Worm (Caenorhabditis elegans): ENCODE results near the gene ndg-4.

The ndg-4 gene

DNA sequence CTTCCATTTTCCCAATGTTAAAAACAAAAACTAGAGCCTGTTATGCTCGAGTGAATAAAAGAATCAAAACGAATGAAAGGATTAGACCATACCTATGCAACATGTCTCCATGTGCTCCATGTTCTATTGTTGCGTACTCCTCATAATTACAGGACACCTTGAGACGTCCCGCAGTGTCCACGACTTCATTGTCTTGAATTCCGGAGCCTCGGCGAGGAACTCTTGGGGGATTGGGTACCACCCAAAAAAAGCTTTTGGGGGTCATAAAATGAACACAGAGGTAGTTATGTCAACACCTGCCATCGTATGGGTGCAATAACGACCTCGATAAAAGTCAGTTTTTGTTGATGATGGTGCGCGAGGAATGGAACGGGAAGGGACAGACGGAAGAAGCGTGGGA, 12.3 kb downstream of the ndg-4 start:
- TF ChIP-seq ets-4 (tag; optimal IDR thresholded peaks at IDR 0.05) (no peak), ref-2 (tag; optimal IDR thresholded peaks at IDR 0.05) (peak; percentile 50)

- no peak for TF ChIP-seq pag-3 (tag; optimal IDR thresholded peaks at IDR 0.05; ENCODE audit: borderline replicate concordance)
- TF ChIP-seq hlh-6 (tag; optimal IDR thresholded peaks at IDR 0.05), result no peak
- no peak for TF ChIP-seq syd-9 (tag; optimal IDR thresholded peaks at IDR 0.05)
- no peak for TF ChIP-seq odd-2 (tag; optimal IDR thresholded peaks at IDR 0.05)
- TF ChIP-seq elt-4 (tag; optimal IDR thresholded peaks at IDR 0.05), result no peak
- no peak for TF ChIP-seq nfya-1 (tag; optimal IDR thresholded peaks at IDR 0.05)
- no peak for TF ChIP-seq ceh-30 (tag; optimal IDR thresholded peaks at IDR 0.05)
Observed at ce11 chrIII:4453768-4454167, 13.4 kb downstream of the ndg-4 start.

DNA sequence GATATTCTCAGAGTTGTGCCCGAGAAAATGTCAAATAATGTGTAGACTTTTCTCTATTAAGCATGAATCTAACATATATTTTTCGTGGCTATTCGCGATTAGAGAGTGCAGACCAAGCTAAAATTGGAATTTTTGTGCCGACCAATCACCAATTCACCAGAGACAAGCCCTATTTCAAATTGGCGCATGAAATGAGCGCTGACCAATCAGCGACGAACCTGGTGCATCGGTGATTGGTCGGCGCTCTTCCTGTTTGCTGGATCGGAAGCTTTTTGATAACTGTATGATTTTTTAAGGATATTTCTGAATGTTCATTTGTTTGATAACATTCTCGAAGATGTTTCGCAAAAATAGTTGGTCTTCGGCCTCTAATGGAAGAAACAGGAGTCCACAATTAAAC, 13.9 kb downstream of the ndg-4 start:
- TF ChIP-seq unc-3 (GFP tag; conservative IDR thresholded peaks at IDR 0.05) (no peak), unc-3 (tag; optimal IDR thresholded peaks at IDR 0.05) (no peak), nfya-1 (tag; optimal IDR thresholded peaks at IDR 0.05) (peak; percentile 91)

ce11 chrIII:4452749-4453148, 14.4 kb downstream of the ndg-4 start:
- no peak for TF ChIP-seq pha-2 (tag; optimal IDR thresholded peaks at IDR 0.05)
- TF ChIP-seq ceh-31 (tag; optimal IDR thresholded peaks at IDR 0.05), result peak; percentile 66

DNA sequence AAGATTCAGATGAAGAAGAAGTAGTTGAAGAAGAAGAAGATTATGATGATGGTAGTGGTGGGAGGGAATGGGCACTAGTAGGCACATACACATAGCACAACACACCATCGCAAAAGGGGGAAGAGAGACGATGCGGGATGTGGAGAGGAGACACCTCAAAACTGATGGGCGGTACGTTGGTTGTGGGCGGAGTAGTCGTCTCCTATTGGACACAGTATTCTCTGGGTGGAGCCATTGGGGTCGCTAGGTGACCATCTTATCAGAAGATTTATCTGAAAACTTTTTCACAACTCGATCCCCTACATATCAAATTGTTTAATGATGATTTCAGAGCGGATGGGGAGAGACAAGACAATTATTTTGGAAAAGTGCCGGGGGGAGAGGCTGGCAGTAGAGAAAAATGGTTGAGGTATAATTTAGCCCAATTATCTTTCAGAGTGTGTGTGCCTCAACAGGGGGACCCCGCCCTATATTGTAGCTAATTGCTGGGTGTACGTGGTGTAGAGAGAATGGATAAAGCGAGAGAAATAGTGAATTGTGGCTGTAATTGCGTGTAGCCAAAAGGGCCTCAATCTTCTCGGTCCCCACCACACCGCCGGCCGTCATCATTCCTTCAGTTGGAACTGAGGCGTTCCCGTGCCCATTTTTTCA, 16.3 kb downstream of the ndg-4 start:
- TF ChIP-seq ttx-3 (tag; optimal IDR thresholded peaks at IDR 0.05) (no peak), che-1 (tag; optimal IDR thresholded peaks at IDR 0.05) (no peak), rnt-1 (tag; optimal IDR thresholded peaks at IDR 0.05) (no peak), fkh-10 (GFP tag; optimal IDR thresholded peaks at IDR 0.05) (no peak), npax-4 (tag; optimal IDR thresholded peaks at IDR 0.05) (no peak), C38D4.7 (GFP tag; optimal IDR thresholded peaks at IDR 0.05) (no peak), sdc-2 (tag; optimal IDR thresholded peaks at IDR 0.05) (no peak), ceh-48 (tag; optimal IDR thresholded peaks at IDR 0.05) (no peak), ztf-16 (tag; optimal IDR thresholded peaks at IDR 0.05) (no peak), ceh-14 (tag; optimal IDR thresholded peaks at IDR 0.05) (no peak), ceh-31 (tag; optimal IDR thresholded peaks at IDR 0.05) (peak; percentile 79), unc-86 (tag; optimal IDR thresholded peaks at IDR 0.05) (no peak), tbx-2 (tag; optimal IDR thresholded peaks at IDR 0.05) (peak; percentile 11), ceh-45 (GFP tag; IDR thresholded peaks at IDR 0.05) (no peak), syd-9 (tag; optimal IDR thresholded peaks at IDR 0.05) (no peak), ceh-19 (GFP tag; optimal IDR thresholded peaks at IDR 0.05) (no peak), fkh-6 (tag; optimal IDR thresholded peaks at IDR 0.05) (peak; percentile 40), sox-2 (GFP tag; IDR thresholded peaks at IDR 0.05) (no peak), nfya-1 (tag; optimal IDR thresholded peaks at IDR 0.05) (peak; percentile 66), ahr-1 (tag; optimal IDR thresholded peaks at IDR 0.05) (no peak), ceh-18 (tag; optimal IDR thresholded peaks at IDR 0.05) (no peak), K09A11.1 (tag; optimal IDR thresholded peaks at IDR 0.05; ENCODE audit: insufficient read depth) (no peak), ceh-24 (tag; optimal IDR thresholded peaks at IDR 0.05) (no peak), mec-3 (tag; optimal IDR thresholded peaks at IDR 0.05; ENCODE audit: borderline replicate concordance) (no peak)
